Worm (Caenorhabditis elegans) whole organism, midembryonic: ENCODE measurements around the gene T14B4.19.

ENCODE experiments used
- klf-2 ChIP-seq: fragments of 200-800 bp; sonication (Bioruptor generic); conservative IDR thresholded peaks from 2 replicates; pipeline ENCODE4 v1.3.6; 2022; ENCODE audit warnings: missing genetic modification reagents, missing genetic modification characterization, missing compliant biosample characterization
- med-1 ChIP-seq: sonication (generic microtip); optimal IDR thresholded peaks from 2 replicates; lab custom pipeline; 2017; ENCODE audit warnings: missing genetic modification characterization, mild to moderate bottlenecking, missing compliant biosample characterization, antibody characterized with exemption, missing genetic modification reagents; ENCODE audit not compliant: insufficient read depth
- tab-1 ChIP-seq: fragments of 200-800 bp; sonication (Bioruptor generic); IDR thresholded peaks from 2 replicates; pipeline ENCODE4 v1.3.6; 2022; ENCODE audit warnings: missing genetic modification characterization, missing compliant biosample characterization
- ztf-23 ChIP-seq: fragments of 200-800 bp; sonication (Bioruptor generic); IDR thresholded peaks from 2 replicates; pipeline ENCODE4 v1.3.6; 2022; ENCODE audit warnings: missing genetic modification reagents, missing genetic modification characterization, missing compliant biosample characterization

Gene T14B4.19

DNA sequence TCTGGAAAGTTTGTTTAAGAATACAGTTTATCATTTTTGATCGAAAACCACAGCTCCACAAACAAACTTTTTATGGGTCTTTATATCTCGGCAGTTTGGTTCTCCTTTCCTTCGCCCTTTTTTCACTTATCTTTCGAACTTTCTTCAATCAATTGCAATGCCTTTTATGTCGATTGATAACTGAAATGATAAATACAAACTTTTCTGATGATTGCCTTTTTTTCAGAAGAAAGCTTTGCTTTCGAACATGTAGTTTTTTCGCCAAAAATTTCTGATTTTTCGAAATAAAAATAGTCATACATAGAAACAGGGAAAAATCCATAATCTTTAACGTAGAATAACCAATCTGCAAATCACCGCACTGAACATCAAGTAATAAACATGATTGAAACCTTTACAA, 51.5 kb downstream of the T14B4.19 start, which contains the start of gene T19D12.2:
Gene T19D12.2, plus strand, starts transcription at position 125 of the 400 bp plus-strand sequence.
- no peak for TF ChIP-seq klf-2
- no peak for TF ChIP-seq ztf-23 (GFP tag; lab: Robert Waterston, UW)
- TF ChIP-seq tab-1: no peak
- TF ChIP-seq med-1 (GFP tag; lab: Kevin White, UChicago): no peak
